Worm (Caenorhabditis elegans): ENCODE measurements around the gene F20C5.6.

- TF ChIP-seq ceh-36 (tag; optimal IDR thresholded peaks at IDR 0.05) (no peak), scrt-1 (GFP tag; IDR thresholded peaks at IDR 0.05) (no peak), tbx-11 (GFP tag; IDR thresholded peaks at IDR 0.05) (no peak), ama-1 (optimal IDR thresholded peaks at IDR 0.05) (no peak), hnd-1 (tag; optimal IDR thresholded peaks at IDR 0.05) (no peak), hmg-4 (GFP tag; optimal IDR thresholded peaks at IDR 0.05) (no peak), flt-1 (GFP tag; IDR thresholded peaks at IDR 0.05) (no peak)
Measured at ce11 chrIV:8729636-8730035, 43.4 kb downstream of the F20C5.6 start.
